Worm (Caenorhabditis elegans) whole organism, dauer: ENCODE measurements around the gene asm-2.

Experiments used
- unc-62 ChIP-seq: sonication (generic microtip); optimal IDR thresholded peaks from 2 replicates; lab custom pipeline; 2017; ENCODE audit warnings: missing biosample characterization, missing genetic modification reagents, missing genetic modification characterization

Gene asm-2

ce11 chrX:11337783-11338182, 13.7 kb upstream of the asm-2 start, which contains the start of gene gcy-9:
Gene gcy-9, minus strand, starts transcription at chrX:11337883.
- no peak for TF ChIP-seq unc-62 (GFP tag; lab: Kevin White, UChicago)

DNA sequence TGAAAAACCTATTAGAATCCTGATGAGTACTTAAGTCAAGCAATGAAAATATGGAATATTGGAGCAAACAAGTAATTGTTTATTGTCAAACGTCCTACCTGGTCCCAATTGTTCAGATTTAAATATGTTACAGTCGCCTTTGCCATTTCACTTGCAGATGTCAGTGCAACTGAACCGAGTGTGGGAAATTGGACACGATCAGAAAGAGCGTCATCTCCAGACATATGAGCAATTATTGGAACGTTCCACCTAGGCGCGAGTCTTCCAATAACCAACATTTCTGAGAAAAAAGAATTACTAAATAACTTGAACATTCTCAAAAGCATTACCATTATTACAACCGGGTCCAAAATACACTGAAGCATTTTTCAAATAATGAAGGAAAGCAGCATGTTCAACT, 13.0 kb upstream of the asm-2 start:
- TF ChIP-seq unc-62 (GFP tag; lab: Kevin White, UChicago) = no peak

DNA sequence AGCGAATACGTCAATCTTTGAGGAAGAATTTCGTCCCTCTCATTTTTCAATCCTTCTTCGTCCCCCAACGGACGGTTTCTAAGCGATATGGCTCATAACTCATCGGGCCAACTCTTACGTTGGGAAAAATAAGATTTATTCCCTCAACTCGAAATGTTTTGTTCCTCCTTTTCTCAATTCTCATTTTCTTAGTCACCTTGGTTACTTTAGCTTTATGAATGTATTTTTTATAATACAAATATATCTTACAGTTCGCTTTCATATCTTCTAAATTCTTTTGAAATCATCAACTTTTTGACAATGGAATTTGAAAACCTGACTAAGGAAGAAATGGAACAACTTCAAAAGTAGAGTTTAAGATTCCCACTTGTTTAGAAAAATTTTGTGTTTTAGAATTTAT, 5.4 kb upstream of the asm-2 start, which contains the start of gene npr-9:
npr-9 (plus strand) TSS at position 301 of the 400 bp plus-strand sequence.
- no peak for TF ChIP-seq unc-62 (GFP tag; lab: Kevin White, UChicago)

- TF ChIP-seq unc-62 (GFP tag; lab: Kevin White, UChicago) = no peak
Observed at ce11 chrX:11328710-11329109, 4.7 kb upstream of the asm-2 start.

- TF ChIP-seq unc-62 (GFP tag; lab: Kevin White, UChicago) = no peak
Observed at ce11 chrX:11326827-11327226, 2.8 kb upstream of the asm-2 start, which contains the start of gene ZK455.5. Gene ZK455.5, minus strand, starts transcription at chrX:11326927.

ce11 chrX:11323225-11323624, 826 bp downstream of the asm-2 start:
- TF ChIP-seq unc-62 (GFP tag; lab: Kevin White, UChicago) = no peak

ce11 chrX:11317939-11318338, 6.1 kb downstream of the asm-2 start, which contains the start of gene hizr-1:
Gene hizr-1, plus strand, starts transcription at chrX:11318278.
- no peak for TF ChIP-seq unc-62 (GFP tag; lab: Kevin White, UChicago)

DNA sequence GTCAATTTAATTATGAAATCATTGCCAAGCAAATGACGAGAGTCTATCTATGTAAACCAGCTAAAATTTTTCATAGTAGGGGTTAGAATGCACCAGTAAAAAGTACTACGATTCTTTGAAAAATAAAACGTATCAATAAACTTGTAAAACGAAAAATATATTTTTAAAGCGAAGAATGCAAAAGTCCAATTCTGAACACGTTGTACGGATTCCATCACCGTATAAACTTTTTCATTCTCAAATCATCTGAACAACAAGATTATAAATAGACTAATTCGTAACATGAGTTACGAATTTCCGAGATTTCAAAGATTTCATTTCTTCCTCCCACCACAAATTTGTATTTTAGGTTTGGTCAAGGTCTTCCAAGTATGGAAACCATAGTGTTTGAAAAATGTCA, 7.3 kb downstream of the asm-2 start, which contains the start of gene nlp-57:
nlp-57 (plus strand) TSS at position 301 of the 400 bp plus-strand sequence.
- no peak for TF ChIP-seq unc-62 (GFP tag; lab: Kevin White, UChicago)

ce11 chrX:11315392-11315791, 8.7 kb downstream of the asm-2 start, which contains the start of gene F08G12.11:
Gene F08G12.11, minus strand, starts transcription at chrX:11315572.
- TF ChIP-seq unc-62 (GFP tag; lab: Kevin White, UChicago) = no peak

ce11 chrX:11310285-11310838, 13.7 kb downstream of the asm-2 start, which contains the start of gene F08G12.5:
Gene F08G12.5, minus strand, starts transcription at chrX:11310285.
- no peak for TF ChIP-seq unc-62 (GFP tag; lab: Kevin White, UChicago)

DNA sequence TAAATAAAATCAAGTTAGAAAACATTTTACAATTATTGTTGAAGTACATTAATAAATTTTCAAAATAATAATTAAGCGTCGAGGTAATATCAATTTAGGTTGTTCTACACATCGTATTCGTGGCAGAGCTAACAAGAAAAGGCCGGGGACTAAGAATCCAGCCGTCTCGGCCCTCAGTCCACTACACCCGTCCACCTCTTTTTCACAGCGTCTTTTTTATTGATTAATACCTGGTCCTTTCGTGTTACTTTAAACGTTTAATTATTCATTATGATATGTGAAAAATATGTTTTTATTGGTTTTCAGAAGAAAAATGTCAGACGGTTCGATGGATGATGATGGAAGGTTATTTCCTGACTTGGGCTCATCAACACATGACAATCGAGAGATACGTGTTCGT, 17.0 kb downstream of the asm-2 start, which contains the start of gene vhl-1:
vhl-1 (plus strand) TSS at position 301 of the 400 bp plus-strand sequence.
- no peak for TF ChIP-seq unc-62 (GFP tag; lab: Kevin White, UChicago)

- TF ChIP-seq unc-62 (GFP tag; lab: Kevin White, UChicago) = no peak
Observed at ce11 chrX:11305773-11306172, 18.3 kb downstream of the asm-2 start, which contains the start of gene F08G12.1. Gene F08G12.1, minus strand, starts transcription at chrX:11305873.

ce11 chrX:11299642-11300307, 24.3 kb downstream of the asm-2 start, which contains the start of the genes snrp-40.1 and F08G12.3:
Gene snrp-40.1, minus strand, starts transcription at chrX:11299784.
Gene F08G12.3, plus strand, starts transcription at chrX:11300257.
- TF ChIP-seq unc-62 (GFP tag; lab: Kevin White, UChicago) = no peak

DNA sequence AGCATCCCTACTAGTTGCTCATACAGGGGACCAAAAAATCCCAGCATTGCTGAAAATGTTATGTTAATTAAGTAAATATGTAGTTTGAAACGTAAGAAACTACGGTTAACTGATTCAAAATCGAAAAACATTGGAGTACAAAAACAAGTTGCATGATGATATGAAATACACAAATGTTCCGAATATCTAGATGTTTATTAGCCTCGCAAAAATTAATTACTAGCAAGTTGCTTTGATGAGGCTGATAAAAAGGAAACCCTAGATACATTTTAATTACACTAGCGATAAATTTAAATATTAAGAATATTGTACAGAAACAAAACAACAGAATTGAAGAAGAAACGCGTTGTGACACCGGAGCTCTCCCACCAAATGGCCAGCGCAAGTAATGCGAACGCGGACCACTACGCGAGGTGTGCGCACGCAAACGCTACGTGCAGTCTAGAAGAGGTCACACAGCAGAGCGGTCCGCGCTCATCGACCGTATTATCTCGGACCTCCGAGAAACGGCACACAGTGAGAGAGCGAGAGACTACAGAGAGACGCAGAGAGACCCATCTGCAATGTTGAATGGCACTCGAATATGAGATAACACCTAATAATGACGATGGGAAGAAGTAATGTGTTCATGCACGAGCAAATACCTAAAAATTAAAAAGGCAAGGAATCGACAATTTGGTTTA, 27.2 kb downstream of the asm-2 start, which contains the start of gene inx-2:
inx-2 (minus strand) TSS at position 51 of the 683 bp plus-strand sequence.
- no peak for TF ChIP-seq unc-62 (GFP tag; lab: Kevin White, UChicago)

- TF ChIP-seq unc-62 (GFP tag; lab: Kevin White, UChicago) = no peak
Observed at ce11 chrX:11290528-11290927, 33.5 kb downstream of the asm-2 start.

DNA sequence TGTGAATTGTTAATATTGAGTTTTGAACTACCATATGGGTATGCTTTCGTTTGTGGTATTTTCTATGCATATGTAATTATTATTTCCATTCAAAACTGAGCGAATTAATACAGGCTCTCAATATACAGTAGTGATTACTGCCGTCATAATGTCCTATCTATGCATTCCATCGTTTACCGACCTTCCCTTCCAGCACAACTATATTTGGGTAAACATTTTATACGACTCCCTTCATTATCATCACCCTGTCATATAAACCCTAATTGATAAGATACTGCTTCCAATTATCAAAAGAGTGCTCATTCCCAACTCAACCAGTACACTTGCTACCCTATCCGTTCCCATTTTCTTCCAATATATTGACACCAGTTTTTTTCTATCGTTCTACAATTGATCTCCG, 34.1 kb downstream of the asm-2 start:
- no peak for TF ChIP-seq unc-62 (GFP tag; lab: Kevin White, UChicago)
